Fruit fly (Drosophila melanogaster) whole organism, wandering third instar larva: ENCODE data around the gene Cpr65Ay.

Source experiments
- Abd-B ChIP-seq: fragments of >200 bp; optimal IDR thresholded peaks from 2 replicates; lab custom pipeline; 2017; ENCODE audit warnings: missing biosample characterization, missing genetic modification characterization
- CG9705 ChIP-seq: fragments of 200-800 bp; sonication (Bioruptor generic); optimal IDR thresholded peaks from 2 replicates; lab custom pipeline; 2018; ENCODE audit warnings: missing biosample characterization, mild to moderate bottlenecking, missing genetic modification characterization
- CrebA ChIP-seq: fragments of 200-800 bp; sonication (Bioruptor generic); optimal IDR thresholded peaks from 2 replicates; lab custom pipeline; 2016; ENCODE audit warnings: missing biosample characterization, mild to moderate bottlenecking, missing genetic modification characterization, borderline replicate concordance
- Dfd ChIP-seq: fragments of >200 bp; optimal IDR thresholded peaks from 2 replicates; lab custom pipeline; 2017; ENCODE audit warnings: missing biosample characterization, missing genetic modification characterization
- GATAd ChIP-seq: sonication (Bioruptor generic); optimal IDR thresholded peaks from 2 replicates; lab custom pipeline; 2016; ENCODE audit warnings: missing biosample characterization, missing genetic modification characterization
- HLH106 ChIP-seq: fragments of 200-800 bp; optimal IDR thresholded peaks from 3 replicates; lab custom pipeline; 2019; ENCODE audit warnings: missing biosample characterization, mild to moderate bottlenecking, missing genetic modification characterization, moderate library complexity
- Hnf4 ChIP-seq: fragments of 200-800 bp; sonication (Bioruptor generic); optimal IDR thresholded peaks from 2 replicates; lab custom pipeline; 2016; ENCODE audit warnings: missing biosample characterization, mild to moderate bottlenecking, missing genetic modification characterization
- Hr83 ChIP-seq: fragments of 200-300 bp; sonication (Bioruptor generic); optimal IDR thresholded peaks from 2 replicates; lab custom pipeline; 2016; ENCODE audit warnings: missing biosample characterization, mild to moderate bottlenecking, missing genetic modification characterization, moderate library complexity; ENCODE audit not compliant: poor library complexity, severe bottlenecking
- Jra ChIP-seq: sonication (Bioruptor generic); optimal IDR thresholded peaks from 2 replicates; lab custom pipeline; 2016; ENCODE audit warnings: missing biosample characterization, missing genetic modification characterization
- Mio ChIP-seq: sonication (Bioruptor generic); optimal IDR thresholded peaks from 2 replicates; lab custom pipeline; 2016; ENCODE audit warnings: missing biosample characterization, missing genetic modification characterization
- Myc ChIP-seq: fragments of >200 bp; optimal IDR thresholded peaks from 2 replicates; lab custom pipeline; 2017
- OdsH ChIP-seq: fragments of 200-800 bp; sonication (Bioruptor generic); optimal IDR thresholded peaks from 2 replicates; lab custom pipeline; 2016; ENCODE audit warnings: missing biosample characterization, mild to moderate bottlenecking, missing genetic modification characterization
- Rel ChIP-seq, 2 experiments: fragments of 200-800 bp; sonication (Bioruptor generic) in 1 of 2; optimal IDR thresholded peaks; 2 replicates in 1 of 2; 3 replicates in 1 of 2; lab custom pipeline; 2016 to 2019; ENCODE audit warnings: mild to moderate bottlenecking in 2 of 2, missing biosample characterization in 2 of 2, missing genetic modification characterization in 2 of 2, moderate library complexity in 1 of 2
- Vsx2 ChIP-seq: fragments of 200-300, 225-300 bp; sonication (Bioruptor generic); optimal IDR thresholded peaks from 2 replicates; lab custom pipeline; 2018; ENCODE audit warnings: missing biosample characterization, missing genetic modification characterization; ENCODE audit not compliant: partially characterized antibody
- brk ChIP-seq: fragments of 200-800 bp; sonication (Bioruptor generic); optimal IDR thresholded peaks from 2 replicates; lab custom pipeline; 2016; ENCODE audit warnings: missing biosample characterization, mild to moderate bottlenecking, missing genetic modification characterization
- dl ChIP-seq, 2 experiments: fragments of 175-275, 200-275 bp in 1 of 2; fragments of 200-275 bp in 1 of 2; sonication (Bioruptor generic); optimal IDR thresholded peaks; lab custom pipeline; 2018; ENCODE audit warnings: mild to moderate bottlenecking in 2 of 2, missing biosample characterization in 2 of 2, missing genetic modification characterization in 2 of 2, moderate library complexity in 2 of 2; ENCODE audit not compliant: partially characterized antibody in 2 of 2, insufficient read depth in 1 of 2
- dmrt93B ChIP-seq: fragments of 200-800 bp; sonication (Bioruptor generic); optimal IDR thresholded peaks from 2 replicates; lab custom pipeline; 2018; ENCODE audit warnings: missing biosample characterization, mild to moderate bottlenecking, missing genetic modification characterization
- dsf ChIP-seq: sonication (Bioruptor generic); optimal IDR thresholded peaks from 2 replicates; lab custom pipeline; 2016; ENCODE audit warnings: missing biosample characterization, missing genetic modification characterization, borderline replicate concordance
- ey ChIP-seq: fragments of 200-800 bp; sonication (Bioruptor generic); optimal IDR thresholded peaks from 2 replicates; lab custom pipeline; 2016; ENCODE audit warnings: missing biosample characterization, missing genetic modification characterization
- foxo ChIP-seq, 2 experiments: fragments of 200-800 bp; sonication (Bioruptor generic); optimal IDR thresholded peaks; 2 replicates in 1 of 2; 3 replicates in 1 of 2; lab custom pipeline; 2016 to 2017; ENCODE audit warnings: missing biosample characterization in 2 of 2, missing genetic modification characterization in 2 of 2
- fru ChIP-seq: fragments of 200-800 bp; sonication (Bioruptor generic); optimal IDR thresholded peaks from 3 replicates; lab custom pipeline; 2016; ENCODE audit warnings: missing biosample characterization, mild to moderate bottlenecking, missing genetic modification characterization
- h ChIP-seq: fragments of 200-800 bp; sonication (Bioruptor generic); optimal IDR thresholded peaks from 3 replicates; lab custom pipeline; 2016; ENCODE audit warnings: missing biosample characterization, mild to moderate bottlenecking, missing genetic modification characterization
- jim ChIP-seq: fragments of 175-275, 200-325 bp; sonication (Bioruptor generic); optimal IDR thresholded peaks from 2 replicates; lab custom pipeline; 2016; ENCODE audit warnings: missing biosample characterization, mild to moderate bottlenecking, missing genetic modification characterization
- lola ChIP-seq: fragments of >200 bp; optimal IDR thresholded peaks from 2 replicates; lab custom pipeline; 2017; ENCODE audit warnings: missing biosample characterization, missing genetic modification characterization
- pan ChIP-seq: fragments of >200 bp; optimal IDR thresholded peaks from 2 replicates; lab custom pipeline; 2017
- psq ChIP-seq: fragments of 200-800 bp; sonication (Bioruptor generic); optimal IDR thresholded peaks from 3 replicates; lab custom pipeline; 2017; ENCODE audit warnings: missing biosample characterization, mild to moderate bottlenecking, missing genetic modification characterization, moderate library complexity
- rgr ChIP-seq: fragments of 200-800 bp; sonication (Bioruptor generic); optimal IDR thresholded peaks from 3 replicates; lab custom pipeline; 2016; ENCODE audit warnings: missing biosample characterization, mild to moderate bottlenecking, missing genetic modification characterization
- sage ChIP-seq: fragments of 200-800 bp; sonication (Bioruptor generic); optimal IDR thresholded peaks from 2 replicates; lab custom pipeline; 2016; ENCODE audit warnings: missing biosample characterization, mild to moderate bottlenecking, missing genetic modification characterization
- sv ChIP-seq: fragments of 200-800 bp; sonication (Bioruptor generic); optimal IDR thresholded peaks from 3 replicates; lab custom pipeline; 2016; ENCODE audit warnings: missing biosample characterization, missing genetic modification characterization
- tai ChIP-seq: sonication (Bioruptor generic); optimal IDR thresholded peaks from 2 replicates; lab custom pipeline; 2016; ENCODE audit warnings: missing biosample characterization, missing genetic modification characterization
- usp ChIP-seq: fragments of >200 bp; optimal IDR thresholded peaks from 2 replicates; lab custom pipeline; 2017; ENCODE audit warnings: missing biosample characterization, missing genetic modification characterization

Cpr65Ay gene

dm6 chr3L:6129591-6129990 is 28.8 kb downstream of the Cpr65Ay start:
- peak; percentile 74 for TF ChIP-seq Myc (lab: Kevin White, UChicago)
- no peak for TF ChIP-seq HLH106 (tag; lab: Kevin White, UChicago)
- TF ChIP-seq Vsx2: peak; percentile 76
- TF ChIP-seq OdsH (GFP tag; lab: Kevin White, UChicago): no peak

DNA sequence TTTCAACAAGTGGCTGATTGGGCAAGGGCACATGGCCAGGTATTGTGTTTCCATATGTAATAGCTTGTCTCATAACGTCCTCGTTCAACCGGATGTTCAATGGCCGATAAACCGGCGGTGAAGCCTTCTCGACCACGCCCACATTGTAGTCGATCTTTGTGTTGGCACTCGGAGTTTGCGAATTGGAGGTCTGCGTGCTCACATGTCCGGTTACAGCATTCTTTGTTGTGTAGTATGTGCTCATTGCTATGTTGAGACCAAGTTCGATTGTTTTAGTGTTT is 33.1 kb downstream of the Cpr65Ay start:
- no peak for TF ChIP-seq Hnf4 (GFP tag; lab: Kevin White, UChicago)
- TF ChIP-seq Dfd (GFP tag; lab: Kevin White, UChicago): no peak
- TF ChIP-seq OdsH (GFP tag; lab: Kevin White, UChicago): no peak
- no peak for TF ChIP-seq ey (GFP tag; lab: Kevin White, UChicago)
- TF ChIP-seq HLH106 (tag; lab: Kevin White, UChicago): no peak
- no peak for TF ChIP-seq GATAd (GFP tag; lab: Kevin White, UChicago)
- TF ChIP-seq sv: no peak
- no peak for TF ChIP-seq Mio (GFP tag; lab: Kevin White, UChicago)
- TF ChIP-seq usp (GFP tag; lab: Kevin White, UChicago): no peak
- TF ChIP-seq dsf (GFP tag; lab: Kevin White, UChicago): no peak
- TF ChIP-seq CrebA (GFP tag; lab: Kevin White, UChicago): no peak
- TF ChIP-seq, all 38 proteins: peak for 0

DNA sequence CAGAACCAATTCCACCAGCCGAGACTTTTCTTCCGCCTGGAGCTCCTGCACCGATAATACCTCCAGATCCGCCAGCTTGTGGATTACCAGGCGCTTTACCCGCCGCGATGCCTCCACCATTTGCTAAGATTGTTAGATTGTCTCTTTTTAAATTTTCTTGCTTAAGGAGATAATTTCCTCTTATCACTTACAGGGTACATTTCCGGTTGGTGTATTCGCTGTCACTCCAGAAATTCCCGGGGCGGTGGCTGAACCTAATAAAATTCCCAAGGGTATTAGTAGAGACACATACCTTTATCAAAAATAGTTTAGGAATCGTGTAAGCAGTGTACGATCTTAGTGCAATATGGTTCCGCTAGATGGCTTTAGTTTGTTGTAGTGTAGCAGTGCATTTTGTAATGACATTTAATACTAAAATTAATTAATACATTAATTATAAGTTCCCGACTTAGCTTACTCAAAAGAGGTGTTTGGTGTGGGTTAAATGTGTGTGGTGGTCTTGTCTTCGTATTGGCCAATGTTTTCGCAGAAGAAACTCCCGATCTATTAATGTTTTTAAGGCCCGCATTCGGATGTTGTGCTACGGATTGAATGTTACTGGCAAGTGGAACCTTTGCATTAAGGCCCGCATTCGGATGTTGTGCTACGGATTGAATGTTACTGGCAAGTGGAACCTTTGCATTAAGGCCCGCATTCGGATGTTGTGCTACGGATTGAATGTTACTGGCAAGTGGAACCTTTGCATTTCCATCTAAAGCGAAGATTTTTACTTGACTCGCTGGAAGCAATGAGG is 33.6 kb downstream of the Cpr65Ay start:
- peak; percentile 33 for TF ChIP-seq rgr (GFP tag; lab: Kevin White, UChicago)
- peak; percentile 4 for TF ChIP-seq sv
- TF ChIP-seq fru: peak; percentile 20
- no peak for TF ChIP-seq jim (GFP tag; lab: Kevin White, UChicago)
- no peak for TF ChIP-seq psq (GFP tag; lab: Kevin White, UChicago)
- peak; percentile 17 for TF ChIP-seq dmrt93B (GFP tag; lab: Kevin White, UChicago)
- no peak for TF ChIP-seq ey (GFP tag; lab: Kevin White, UChicago)
- peak; percentile 86 for TF ChIP-seq Myc (lab: Kevin White, UChicago)
- peak; percentile 50 for TF ChIP-seq HLH106 (tag; lab: Kevin White, UChicago)
- TF ChIP-seq CG9705: peak; percentile 32
- TF ChIP-seq Abd-B (GFP tag; lab: Kevin White, UChicago): no peak
- TF ChIP-seq dsf (GFP tag; lab: Kevin White, UChicago): no peak
- TF ChIP-seq tai: no peak

DNA sequence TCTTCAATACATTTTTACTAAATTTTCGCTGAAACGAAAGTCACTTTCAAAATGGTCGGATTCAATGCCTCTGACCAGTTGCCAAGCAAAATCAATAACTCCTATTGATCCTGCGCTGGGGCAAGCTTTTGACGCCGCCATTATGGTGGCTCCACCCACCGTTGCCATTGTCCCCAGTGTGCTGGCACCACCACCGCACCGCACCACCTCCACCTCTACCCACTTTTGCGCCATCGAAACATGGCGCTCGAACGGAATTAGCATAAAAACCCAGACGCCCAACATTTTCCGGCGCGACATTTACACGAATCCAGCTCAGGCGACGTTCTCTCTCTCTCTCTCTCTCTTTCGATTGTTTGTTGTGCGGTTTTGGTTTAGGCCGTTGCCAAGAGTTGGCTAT is 41.5 kb downstream of the Cpr65Ay start:
- TF ChIP-seq usp (GFP tag; lab: Kevin White, UChicago): no peak
- TF ChIP-seq Mio (GFP tag; lab: Kevin White, UChicago): no peak
- TF ChIP-seq Hnf4 (GFP tag; lab: Kevin White, UChicago): no peak
- TF ChIP-seq sage (GFP tag; lab: Kevin White, UChicago): no peak
- no peak for TF ChIP-seq h (GFP tag; lab: Kevin White, UChicago)
- TF ChIP-seq psq (GFP tag; lab: Kevin White, UChicago): no peak
- TF ChIP-seq Jra (GFP tag; lab: Kevin White, UChicago): no peak
- TF ChIP-seq fru: no peak
- no peak for TF ChIP-seq foxo (GFP tag; optimal IDR thresholded peaks at IDR 0.05; lab: Kevin White, UChicago)
- no peak for TF ChIP-seq jim (GFP tag; lab: Kevin White, UChicago)
- no peak for TF ChIP-seq Rel (GFP tag; optimal IDR thresholded peaks at IDR 0.05; lab: Kevin White, UChicago)
- TF ChIP-seq Rel (tag; optimal IDR thresholded peaks at IDR 0.05; lab: Kevin White, UChicago): no peak

dm6 chr3L:6115505-6115904 is 42.9 kb downstream of the Cpr65Ay start:
- TF ChIP-seq CG9705 (no peak), OdsH (GFP tag; lab: Kevin White, UChicago) (no peak), brk (GFP tag; lab: Kevin White, UChicago) (no peak), Jra (GFP tag; lab: Kevin White, UChicago) (no peak), Hr83 (GFP tag; lab: Kevin White, UChicago) (no peak), Abd-B (GFP tag; lab: Kevin White, UChicago) (no peak), tai (no peak), Vsx2 (no peak), CrebA (GFP tag; lab: Kevin White, UChicago) (no peak), dsf (GFP tag; lab: Kevin White, UChicago) (no peak), h (GFP tag; lab: Kevin White, UChicago) (no peak), dl (GFP tag; optimal IDR thresholded peaks at IDR 0.05; lab: Kevin White, UChicago; ENCODE audit: insufficient read depth in 1 of 2, partially characterized antibody in 2 of 2) (no peak), lola (no peak), pan (no peak)
